Fruit fly (Drosophila melanogaster) whole organism, wandering third instar larva: ENCODE measurements around the gene gro.

Experiments
- Abd-B ChIP-seq: fragments of >200 bp; optimal IDR thresholded peaks from 2 replicates; lab custom pipeline; 2017; ENCODE audit warnings: missing biosample characterization, missing genetic modification characterization
- CG32264 ChIP-seq: fragments of 200-800 bp; sonication (Bioruptor generic); optimal IDR thresholded peaks from 2 replicates; lab custom pipeline; 2016; ENCODE audit warnings: missing biosample characterization, missing genetic modification characterization
- CG9705 ChIP-seq: fragments of 200-800 bp; sonication (Bioruptor generic); optimal IDR thresholded peaks from 2 replicates; lab custom pipeline; 2018; ENCODE audit warnings: missing biosample characterization, mild to moderate bottlenecking, missing genetic modification characterization
- CrebA ChIP-seq: fragments of 200-800 bp; sonication (Bioruptor generic); optimal IDR thresholded peaks from 2 replicates; lab custom pipeline; 2016; ENCODE audit warnings: missing biosample characterization, mild to moderate bottlenecking, missing genetic modification characterization, borderline replicate concordance
- Dfd ChIP-seq: fragments of >200 bp; optimal IDR thresholded peaks from 2 replicates; lab custom pipeline; 2017; ENCODE audit warnings: missing biosample characterization, missing genetic modification characterization
- Dif ChIP-seq: fragments of 200-275, 200-300 bp; sonication (Bioruptor generic); optimal IDR thresholded peaks from 2 replicates; lab custom pipeline; 2018; ENCODE audit warnings: missing biosample characterization, missing genetic modification characterization; ENCODE audit not compliant: partially characterized antibody
- GATAd ChIP-seq: sonication (Bioruptor generic); optimal IDR thresholded peaks from 2 replicates; lab custom pipeline; 2016; ENCODE audit warnings: missing biosample characterization, missing genetic modification characterization
- HLH106 ChIP-seq: fragments of 200-800 bp; optimal IDR thresholded peaks from 3 replicates; lab custom pipeline; 2019; ENCODE audit warnings: missing biosample characterization, mild to moderate bottlenecking, missing genetic modification characterization, moderate library complexity
- Hnf4 ChIP-seq: fragments of 200-800 bp; sonication (Bioruptor generic); optimal IDR thresholded peaks from 2 replicates; lab custom pipeline; 2016; ENCODE audit warnings: missing biosample characterization, mild to moderate bottlenecking, missing genetic modification characterization
- Hr78 ChIP-seq: fragments of >200 bp; optimal IDR thresholded peaks from 2 replicates; lab custom pipeline; 2017; ENCODE audit warnings: missing biosample characterization, missing genetic modification characterization
- Hr83 ChIP-seq: fragments of 200-300 bp; sonication (Bioruptor generic); optimal IDR thresholded peaks from 2 replicates; lab custom pipeline; 2016; ENCODE audit warnings: missing biosample characterization, mild to moderate bottlenecking, missing genetic modification characterization, moderate library complexity; ENCODE audit not compliant: poor library complexity, severe bottlenecking
- Jra ChIP-seq: sonication (Bioruptor generic); optimal IDR thresholded peaks from 2 replicates; lab custom pipeline; 2016; ENCODE audit warnings: missing biosample characterization, missing genetic modification characterization
- Mio ChIP-seq: sonication (Bioruptor generic); optimal IDR thresholded peaks from 2 replicates; lab custom pipeline; 2016; ENCODE audit warnings: missing biosample characterization, missing genetic modification characterization
- Myc ChIP-seq: fragments of >200 bp; optimal IDR thresholded peaks from 2 replicates; lab custom pipeline; 2017
- N ChIP-seq: fragments of >200 bp; optimal IDR thresholded peaks from 2 replicates; lab custom pipeline; 2018; ENCODE audit warnings: missing biosample characterization, missing external identifiers, missing genetic modification characterization
- OdsH ChIP-seq: fragments of 200-800 bp; sonication (Bioruptor generic); optimal IDR thresholded peaks from 2 replicates; lab custom pipeline; 2016; ENCODE audit warnings: missing biosample characterization, mild to moderate bottlenecking, missing genetic modification characterization
- Rel ChIP-seq, 2 experiments: fragments of 200-800 bp; sonication (Bioruptor generic) in 1 of 2; optimal IDR thresholded peaks; 2 replicates in 1 of 2; 3 replicates in 1 of 2; lab custom pipeline; 2016 to 2019; ENCODE audit warnings: mild to moderate bottlenecking in 2 of 2, missing biosample characterization in 2 of 2, missing genetic modification characterization in 2 of 2, moderate library complexity in 1 of 2
- Sp1 ChIP-seq: fragments of 200-800 bp; sonication (Bioruptor generic); optimal IDR thresholded peaks from 3 replicates; lab custom pipeline; 2019; ENCODE audit warnings: missing biosample characterization, mild to moderate bottlenecking, missing genetic modification characterization, moderate library complexity
- Vsx2 ChIP-seq: fragments of 200-300, 225-300 bp; sonication (Bioruptor generic); optimal IDR thresholded peaks from 2 replicates; lab custom pipeline; 2018; ENCODE audit warnings: missing biosample characterization, missing genetic modification characterization; ENCODE audit not compliant: partially characterized antibody
- br ChIP-seq: fragments of 200-800 bp; sonication (Bioruptor generic); optimal IDR thresholded peaks from 2 replicates; lab custom pipeline; 2016; ENCODE audit warnings: missing biosample characterization, missing genetic modification characterization
- brk ChIP-seq: fragments of 200-800 bp; sonication (Bioruptor generic); optimal IDR thresholded peaks from 2 replicates; lab custom pipeline; 2016; ENCODE audit warnings: missing biosample characterization, mild to moderate bottlenecking, missing genetic modification characterization
- dl ChIP-seq, 2 experiments: fragments of 175-275, 200-275 bp in 1 of 2; fragments of 200-275 bp in 1 of 2; sonication (Bioruptor generic); optimal IDR thresholded peaks; lab custom pipeline; 2018; ENCODE audit warnings: mild to moderate bottlenecking in 2 of 2, missing biosample characterization in 2 of 2, missing genetic modification characterization in 2 of 2, moderate library complexity in 2 of 2; ENCODE audit not compliant: partially characterized antibody in 2 of 2, insufficient read depth in 1 of 2
- dmrt93B ChIP-seq: fragments of 200-800 bp; sonication (Bioruptor generic); optimal IDR thresholded peaks from 2 replicates; lab custom pipeline; 2018; ENCODE audit warnings: missing biosample characterization, mild to moderate bottlenecking, missing genetic modification characterization
- dsf ChIP-seq: sonication (Bioruptor generic); optimal IDR thresholded peaks from 2 replicates; lab custom pipeline; 2016; ENCODE audit warnings: missing biosample characterization, missing genetic modification characterization, borderline replicate concordance
- ey ChIP-seq: fragments of 200-800 bp; sonication (Bioruptor generic); optimal IDR thresholded peaks from 2 replicates; lab custom pipeline; 2016; ENCODE audit warnings: missing biosample characterization, missing genetic modification characterization
- foxo ChIP-seq, 2 experiments: fragments of 200-800 bp; sonication (Bioruptor generic); optimal IDR thresholded peaks; 2 replicates in 1 of 2; 3 replicates in 1 of 2; lab custom pipeline; 2016 to 2017; ENCODE audit warnings: missing biosample characterization in 2 of 2, missing genetic modification characterization in 2 of 2
- fru ChIP-seq: fragments of 200-800 bp; sonication (Bioruptor generic); optimal IDR thresholded peaks from 3 replicates; lab custom pipeline; 2016; ENCODE audit warnings: missing biosample characterization, mild to moderate bottlenecking, missing genetic modification characterization
- h ChIP-seq: fragments of 200-800 bp; sonication (Bioruptor generic); optimal IDR thresholded peaks from 3 replicates; lab custom pipeline; 2016; ENCODE audit warnings: missing biosample characterization, mild to moderate bottlenecking, missing genetic modification characterization
- jim ChIP-seq: fragments of 175-275, 200-325 bp; sonication (Bioruptor generic); optimal IDR thresholded peaks from 2 replicates; lab custom pipeline; 2016; ENCODE audit warnings: missing biosample characterization, mild to moderate bottlenecking, missing genetic modification characterization
- lola ChIP-seq: fragments of >200 bp; optimal IDR thresholded peaks from 2 replicates; lab custom pipeline; 2017; ENCODE audit warnings: missing biosample characterization, missing genetic modification characterization
- pan ChIP-seq: fragments of >200 bp; optimal IDR thresholded peaks from 2 replicates; lab custom pipeline; 2017
- psq ChIP-seq: fragments of 200-800 bp; sonication (Bioruptor generic); optimal IDR thresholded peaks from 3 replicates; lab custom pipeline; 2017; ENCODE audit warnings: missing biosample characterization, mild to moderate bottlenecking, missing genetic modification characterization, moderate library complexity
- rgr ChIP-seq: fragments of 200-800 bp; sonication (Bioruptor generic); optimal IDR thresholded peaks from 3 replicates; lab custom pipeline; 2016; ENCODE audit warnings: missing biosample characterization, mild to moderate bottlenecking, missing genetic modification characterization
- sage ChIP-seq: fragments of 200-800 bp; sonication (Bioruptor generic); optimal IDR thresholded peaks from 2 replicates; lab custom pipeline; 2016; ENCODE audit warnings: missing biosample characterization, mild to moderate bottlenecking, missing genetic modification characterization
- sv ChIP-seq: fragments of 200-800 bp; sonication (Bioruptor generic); optimal IDR thresholded peaks from 3 replicates; lab custom pipeline; 2016; ENCODE audit warnings: missing biosample characterization, missing genetic modification characterization
- tai ChIP-seq: sonication (Bioruptor generic); optimal IDR thresholded peaks from 2 replicates; lab custom pipeline; 2016; ENCODE audit warnings: missing biosample characterization, missing genetic modification characterization
- usp ChIP-seq: fragments of >200 bp; optimal IDR thresholded peaks from 2 replicates; lab custom pipeline; 2017; ENCODE audit warnings: missing biosample characterization, missing genetic modification characterization
- woc ChIP-seq: sonication (Bioruptor generic); optimal IDR thresholded peaks from 2 replicates; lab custom pipeline; 2016; ENCODE audit warnings: missing biosample characterization, mild to moderate bottlenecking, missing genetic modification characterization

Gene gro

DNA sequence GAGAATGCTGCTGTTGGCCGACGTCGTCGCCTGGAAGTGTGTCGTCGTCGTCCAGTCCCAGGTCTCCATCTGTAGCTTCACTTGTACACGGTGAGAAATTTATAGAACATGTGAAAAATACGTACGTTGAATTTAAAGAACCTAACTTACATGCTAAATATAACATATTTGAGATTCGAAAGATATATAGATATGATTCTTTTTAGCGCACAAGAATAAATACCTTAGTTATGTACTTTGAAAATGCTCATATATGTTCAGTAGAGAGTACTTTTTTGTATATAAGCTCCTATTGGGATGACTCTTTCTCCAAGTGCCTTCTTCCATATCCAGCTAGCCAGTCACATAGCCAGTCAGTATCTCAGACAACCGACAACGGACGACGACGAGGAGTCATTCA, 33.7 kb downstream of the gro start:
- peak; percentile 2 for TF ChIP-seq br (GFP tag; lab: Kevin White, UChicago)
- TF ChIP-seq OdsH (GFP tag; lab: Kevin White, UChicago): peak; percentile 27
- peak; percentile 35 for TF ChIP-seq HLH106 (tag; lab: Kevin White, UChicago)
- TF ChIP-seq Hr78 (GFP tag; lab: Kevin White, UChicago): no peak
- peak; percentile 43 for TF ChIP-seq h (GFP tag; lab: Kevin White, UChicago)
- no peak for TF ChIP-seq brk (GFP tag; lab: Kevin White, UChicago)
- no peak for TF ChIP-seq Mio (GFP tag; lab: Kevin White, UChicago)
- no peak for TF ChIP-seq CG9705
- TF ChIP-seq rgr (GFP tag; lab: Kevin White, UChicago): peak; percentile 5
- no peak for TF ChIP-seq CG32264
- no peak for TF ChIP-seq dsf (GFP tag; lab: Kevin White, UChicago)
- TF ChIP-seq Vsx2: no peak
- no peak for TF ChIP-seq sage
- TF ChIP-seq dl (GFP tag; optimal IDR thresholded peaks at IDR 0.05; lab: Kevin White, UChicago; ENCODE audit: insufficient read depth in 1 of 2, partially characterized antibody in 2 of 2): no peak
- no peak for TF ChIP-seq Sp1 (GFP tag; lab: Kevin White, UChicago)
- TF ChIP-seq lola (GFP tag; lab: Kevin White, UChicago): no peak
- no peak for TF ChIP-seq Dfd
- peak in 1 of 2 experiments; percentile 42 for TF ChIP-seq foxo (GFP tag; optimal IDR thresholded peaks at IDR 0.05; lab: Kevin White, UChicago)
- no peak for TF ChIP-seq CrebA
- peak; percentile 8 for TF ChIP-seq ey (GFP tag; lab: Kevin White, UChicago)
- TF ChIP-seq jim (GFP tag; lab: Kevin White, UChicago): no peak
- TF ChIP-seq Hr83 (GFP tag; lab: Kevin White, UChicago): no peak
- TF ChIP-seq pan (lab: Kevin White, UChicago): no peak
- TF ChIP-seq fru: peak; percentile 46
- no peak for TF ChIP-seq sv (GFP tag; lab: Kevin White, UChicago)
- peak; percentile 4 for TF ChIP-seq psq
- no peak for TF ChIP-seq Jra (GFP tag; lab: Kevin White, UChicago)
- TF ChIP-seq tai (GFP tag; lab: Kevin White, UChicago): no peak
- no peak for TF ChIP-seq Myc (lab: Kevin White, UChicago)
- no peak for TF ChIP-seq Dif
- TF ChIP-seq dmrt93B (GFP tag; lab: Kevin White, UChicago): no peak
- no peak for TF ChIP-seq Hnf4 (GFP tag; lab: Kevin White, UChicago)
- no peak for TF ChIP-seq Rel (GFP tag; optimal IDR thresholded peaks at IDR 0.05; lab: Kevin White, UChicago)
- TF ChIP-seq Rel (tag; optimal IDR thresholded peaks at IDR 0.05; lab: Kevin White, UChicago): no peak
- no peak for TF ChIP-seq usp (GFP tag; lab: Kevin White, UChicago)
- TF ChIP-seq Abd-B: no peak
- TF ChIP-seq GATAd (GFP tag; lab: Kevin White, UChicago): no peak
- no peak for TF ChIP-seq N (GFP tag; lab: Kevin White, UChicago)
- TF ChIP-seq woc (GFP tag; lab: Kevin White, UChicago): no peak

DNA sequence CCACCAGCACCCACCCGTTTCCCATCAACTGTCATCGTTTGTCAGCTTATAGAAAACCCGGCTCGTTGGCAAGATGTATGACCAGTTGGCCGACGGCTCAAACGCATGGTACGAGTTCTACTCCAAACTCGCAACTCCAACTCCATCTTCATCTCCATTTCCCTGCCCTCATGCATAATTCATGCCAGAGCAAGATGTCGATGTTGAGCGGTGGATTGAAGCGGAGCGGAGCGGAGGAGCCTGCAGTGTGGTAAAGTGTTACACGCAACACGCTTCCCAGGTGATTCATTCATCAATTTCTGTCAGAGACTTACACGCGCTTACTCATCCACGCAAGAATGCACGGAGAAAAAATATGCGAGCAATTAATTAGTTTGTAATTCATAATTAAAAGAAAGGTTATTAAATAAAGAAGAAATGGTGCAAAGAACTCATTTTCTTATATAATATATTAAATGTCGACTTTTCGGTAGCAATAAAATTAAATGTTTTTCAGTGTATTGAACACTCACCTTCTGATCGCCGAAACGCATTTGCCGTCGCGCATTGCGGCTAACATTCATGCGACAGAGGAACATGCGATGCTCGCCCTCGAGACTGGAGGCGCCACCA, 40.0 kb downstream of the gro start:
- TF ChIP-seq dsf (GFP tag; lab: Kevin White, UChicago) (no peak), h (GFP tag; lab: Kevin White, UChicago) (peak; percentile 79), CG9705 (peak; percentile 8), rgr (GFP tag; lab: Kevin White, UChicago) (peak; percentile 64), CrebA (no peak), CG32264 (no peak), Jra (GFP tag; lab: Kevin White, UChicago) (peak; percentile 29), OdsH (GFP tag; lab: Kevin White, UChicago) (peak; percentile 60), woc (GFP tag; lab: Kevin White, UChicago) (peak; percentile 8), psq (peak; percentile 54), br (GFP tag; lab: Kevin White, UChicago) (peak; percentile 62), Sp1 (GFP tag; lab: Kevin White, UChicago) (peak; percentile 75), Mio (GFP tag; lab: Kevin White, UChicago) (no peak), HLH106 (tag; lab: Kevin White, UChicago) (peak; percentile 76), Hr78 (GFP tag; lab: Kevin White, UChicago) (no peak), fru (peak; percentile 69), sage (peak; percentile 33), brk (GFP tag; lab: Kevin White, UChicago) (peak; percentile 61), Rel (GFP tag; optimal IDR thresholded peaks at IDR 0.05; lab: Kevin White, UChicago) (peak; percentile 3), Rel (tag; optimal IDR thresholded peaks at IDR 0.05; lab: Kevin White, UChicago) (no peak), dmrt93B (GFP tag; lab: Kevin White, UChicago) (peak; percentile 43), foxo (GFP tag; optimal IDR thresholded peaks at IDR 0.05; lab: Kevin White, UChicago) (peak in 1 of 2 experiments; percentile 78), ey (GFP tag; lab: Kevin White, UChicago) (peak; percentile 47), Hnf4 (GFP tag; lab: Kevin White, UChicago) (peak; percentile 40), Dif (no peak), Myc (lab: Kevin White, UChicago) (no peak)
